Fruit fly (Drosophila melanogaster) whole organism, prepupa: ENCODE data around the gene Tmem214.

Experiments used
- CG10669 ChIP-seq: fragments of 200-800 bp; sonication (Bioruptor generic); optimal IDR thresholded peaks from 3 replicates; lab custom pipeline; 2018; ENCODE audit warnings: missing biosample characterization, mild to moderate bottlenecking, missing genetic modification characterization, moderate library complexity
- CG15336 ChIP-seq: fragments of 200-800 bp; sonication (Bioruptor generic); IDR thresholded peaks from 2 replicates; pipeline ENCODE4 v1.3.6; 2022; ENCODE audit warnings: missing biosample characterization, missing genetic modification characterization
- CG4318 ChIP-seq: fragments of 200-800 bp; sonication (Bioruptor generic); optimal IDR thresholded peaks from 3 replicates; lab custom pipeline; 2017; ENCODE audit warnings: missing biosample characterization, mild to moderate bottlenecking, missing genetic modification characterization
- CG6808 ChIP-seq: fragments of 200-800 bp; sonication (Bioruptor generic); optimal IDR thresholded peaks from 3 replicates; lab custom pipeline; 2017; ENCODE audit warnings: missing biosample characterization, missing genetic modification characterization, mild to moderate bottlenecking, moderate library complexity, missing genetic modification reagents
- Lpt ChIP-seq: fragments of 200-800 bp; sonication (Bioruptor generic); optimal IDR thresholded peaks from 3 replicates; lab custom pipeline; 2016; ENCODE audit warnings: missing biosample characterization, missing genetic modification characterization
- acj6 ChIP-seq: fragments of 200-800 bp; sonication (Bioruptor generic); optimal IDR thresholded peaks from 3 replicates; lab custom pipeline; 2016; ENCODE audit warnings: missing biosample characterization, missing genetic modification characterization
- dsx ChIP-seq: fragments of 200-800 bp; optimal IDR thresholded peaks from 3 replicates; lab custom pipeline; 2019; ENCODE audit warnings: missing biosample characterization, mild to moderate bottlenecking, missing genetic modification characterization, moderate library complexity; ENCODE audit not compliant: poor library complexity, severe bottlenecking
- svp ChIP-seq: fragments of 200-800 bp; sonication (Bioruptor generic); peaks from one replicate; lab custom pipeline; 2016; ENCODE audit warnings: missing biosample characterization, missing genetic modification characterization
- vri ChIP-seq: fragments of 200-800 bp; sonication (Bioruptor generic); optimal IDR thresholded peaks from 3 replicates; lab custom pipeline; 2016; ENCODE audit warnings: missing biosample characterization, mild to moderate bottlenecking, missing genetic modification characterization

DNA sequence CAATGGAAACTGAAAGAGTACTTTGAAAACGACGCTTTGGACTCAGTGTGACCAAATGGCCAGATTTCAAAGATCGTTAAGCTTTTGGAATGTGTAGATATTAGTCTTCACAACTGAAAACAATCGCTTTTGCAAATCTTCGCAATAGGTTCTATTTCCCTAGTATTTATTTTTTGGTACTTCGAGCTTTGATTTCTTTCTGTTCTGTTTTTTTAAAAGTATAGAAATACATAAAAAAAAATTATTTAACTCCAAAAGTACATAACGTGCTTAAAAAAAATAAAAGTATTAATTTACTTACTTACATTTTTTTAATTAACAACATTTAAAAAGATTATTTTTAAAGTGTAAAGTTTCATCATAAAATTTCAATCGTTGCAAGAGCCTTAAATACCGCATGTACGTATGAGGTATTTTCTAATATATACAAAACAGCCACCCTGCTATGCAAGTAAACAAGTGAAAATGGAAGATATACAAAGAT lies 17.3 kb upstream of the Tmem214 start, which contains the start of the genes piwi and CG12253:
- no peak for TF ChIP-seq dsx
- no peak for TF ChIP-seq vri (GFP tag; lab: Kevin White, UChicago)
- TF ChIP-seq Lpt (GFP tag; lab: Kevin White, UChicago), result no peak
- TF ChIP-seq acj6 (GFP tag; lab: Kevin White, UChicago), result peak; percentile 77
- TF ChIP-seq CG4318 (GFP tag; lab: Kevin White, UChicago), result peak; percentile 79
- no peak for TF ChIP-seq CG6808 (GFP tag; lab: Kevin White, UChicago)
- no peak for TF ChIP-seq svp (GFP tag; lab: Kevin White, UChicago)
- TF ChIP-seq CG10669 (GFP tag; lab: Kevin White, UChicago), result no peak
- peak; percentile 84 for TF ChIP-seq CG15336
